Worm (Caenorhabditis elegans): Measurements from ENCODE around the gene ins-22.

DNA sequence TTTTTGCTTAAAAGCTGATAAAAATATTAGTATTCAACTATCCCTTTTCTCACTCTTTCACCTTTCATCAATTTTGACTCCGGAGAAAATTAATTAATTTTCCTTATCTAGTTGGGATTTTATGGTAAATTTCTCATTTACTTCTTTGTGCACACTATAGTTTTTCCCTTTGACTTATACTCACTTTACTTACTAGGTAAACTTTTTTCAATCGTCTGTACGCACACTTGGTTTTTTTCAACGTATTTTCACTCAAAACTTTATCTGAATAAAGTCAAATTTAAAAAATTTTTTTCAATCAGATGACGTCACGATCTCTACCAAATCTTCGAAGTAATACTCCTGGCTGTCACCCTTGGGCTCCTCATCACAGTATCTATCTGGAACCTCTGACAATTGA lies 14.0 kb upstream of the ins-22 start, which contains the start of gene C05B5.16:
- TF ChIP-seq bed-1 (GFP tag; IDR thresholded peaks at IDR 0.05) (no peak), sea-2 (GFP tag; IDR thresholded peaks at IDR 0.05) (no peak)
